Fruit fly (Drosophila melanogaster): ENCODE measurements around the gene RagA-B.

RagA-B gene

DNA sequence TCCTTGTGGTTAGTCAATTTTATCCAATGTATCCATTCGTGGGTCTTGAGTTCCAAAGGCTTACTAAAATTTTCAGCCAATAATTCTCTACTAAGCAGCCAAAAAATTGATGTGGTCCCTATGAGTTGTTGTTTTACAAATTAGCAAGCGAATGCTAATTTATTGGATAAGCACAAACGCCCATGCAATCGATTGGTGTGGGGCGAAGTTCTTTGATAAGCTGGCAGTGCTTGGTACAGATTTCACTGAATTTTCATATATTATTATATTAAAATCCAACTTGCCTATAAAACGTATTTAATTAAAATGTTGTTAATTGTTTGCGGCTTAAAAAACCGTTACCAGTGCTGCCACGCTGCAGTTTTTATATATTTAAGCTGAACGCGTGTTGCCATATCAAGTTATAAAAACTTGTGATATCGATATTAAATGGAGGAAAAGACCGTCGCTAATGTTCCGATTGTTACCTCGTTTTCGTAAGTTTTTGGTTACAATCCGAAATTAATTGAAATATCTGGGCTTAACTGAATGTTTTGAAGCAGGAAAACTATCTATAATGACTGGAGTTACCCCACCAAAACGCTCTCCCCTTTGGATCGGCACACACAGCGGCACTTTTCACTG is 19.6 kb upstream of the RagA-B start, which contains the start of the genes CG31100 and CG11980 (continued):
- TF ChIP-seq ara (GFP tag; IDR thresholded peaks at IDR 0.05) (no peak), CG17328 (GFP tag; IDR thresholded peaks at IDR 0.05) (no peak), pho (GFP tag; optimal IDR thresholded peaks at IDR 0.05) (no peak), CG16863 (GFP tag; optimal IDR thresholded peaks at IDR 0.05) (no peak), CG14667 (GFP tag; IDR thresholded peaks at IDR 0.05) (no peak), D19A (tag; optimal IDR thresholded peaks at IDR 0.05) (no peak), ham (GFP tag; IDR thresholded peaks at IDR 0.05) (no peak), Gsc (GFP tag; IDR thresholded peaks at IDR 0.05) (no peak), CG11695 (GFP tag; IDR thresholded peaks at IDR 0.05) (no peak), wek (GFP tag; optimal IDR thresholded peaks at IDR 0.05) (peak; percentile 23), Pdp1 (GFP tag; optimal IDR thresholded peaks at IDR 0.05) (no peak), CG12659 (GFP tag; optimal IDR thresholded peaks at IDR 0.05) (peak; percentile 61), ranshi (GFP tag; IDR thresholded peaks at IDR 0.05) (no peak), CG1024 (GFP tag; IDR thresholded peaks at IDR 0.05) (no peak), CG10431 (GFP tag; optimal IDR thresholded peaks at IDR 0.05) (no peak), org-1 (GFP tag; optimal IDR thresholded peaks at IDR 0.05) (no peak), CG11696 (GFP tag; IDR thresholded peaks at IDR 0.05) (no peak), CG12219 (GFP tag; optimal IDR thresholded peaks at IDR 0.05) (no peak), YL-1 (GFP tag; optimal IDR thresholded peaks at IDR 0.05) (peak; percentile 78), CG1233 (GFP tag; optimal IDR thresholded peaks at IDR 0.05) (no peak), CG17359 (tag; optimal IDR thresholded peaks at IDR 0.05) (no peak), Doc2 (GFP tag; IDR thresholded peaks at IDR 0.05) (no peak), CG7963 (GFP tag; IDR thresholded peaks at IDR 0.05; ENCODE audit: partially characterized antibody) (peak; percentile 57; the same call in 1 of the 3 replicates), cwo (GFP tag; optimal IDR thresholded peaks at IDR 0.05) (no peak), Sox102F (GFP tag; optimal IDR thresholded peaks at IDR 0.05) (no peak), CG2875 (GFP tag; optimal IDR thresholded peaks at IDR 0.05) (no peak), kni (GFP tag; optimal IDR thresholded peaks at IDR 0.05) (no peak), CG12391 (tag; optimal IDR thresholded peaks at IDR 0.05) (no peak), Hr39 (optimal IDR thresholded peaks at IDR 0.05) (no peak), esg (GFP tag; conservative IDR thresholded peaks at IDR 0.05) (no peak), chinmo (GFP tag; IDR thresholded peaks at IDR 0.05; ENCODE audit: partially characterized antibody) (0 out of 4 replicates have a peak, but pooled peaks have one; percentile 30), CG4820 (GFP tag; optimal IDR thresholded peaks at IDR 0.05) (no peak), H2.0 (GFP tag; IDR thresholded peaks at IDR 0.05) (no peak), al (GFP tag; IDR thresholded peaks at IDR 0.05) (no peak), B-H2 (GFP tag; optimal IDR thresholded peaks at IDR 0.05) (no peak), CG9727 (GFP tag; optimal IDR thresholded peaks at IDR 0.05) (no peak), dm (GFP tag; optimal IDR thresholded peaks at IDR 0.05) (peak; percentile 78), Trl (optimal IDR thresholded peaks at IDR 0.05) (no peak), Trl (GFP tag; optimal IDR thresholded peaks at IDR 0.05) (no peak), tio (GFP tag; optimal IDR thresholded peaks at IDR 0.05) (no peak), grau (tag; optimal IDR thresholded peaks at IDR 0.05) (peak; percentile 3), Usf (GFP tag; optimal IDR thresholded peaks at IDR 0.05) (no peak), CG15696 (tag; optimal IDR thresholded peaks at IDR 0.05) (no peak), sob (GFP tag; IDR thresholded peaks at IDR 0.05) (no peak), CG6654 (GFP tag; optimal IDR thresholded peaks at IDR 0.05) (no peak), CG16813 (GFP tag; IDR thresholded peaks at IDR 0.05; ENCODE audit: partially characterized antibody) (peak; percentile 73), Jarid2 (GFP tag; optimal IDR thresholded peaks at IDR 0.05) (no peak), aop (GFP tag; IDR thresholded peaks at IDR 0.05) (no peak), usp (GFP tag; optimal IDR thresholded peaks at IDR 0.05) (no peak), sug (tag; optimal IDR thresholded peaks at IDR 0.05) (no peak), crc (GFP tag; optimal IDR thresholded peaks at IDR 0.05) (no peak), twi (tag; optimal IDR thresholded peaks at IDR 0.05) (no peak)
